Worm (Caenorhabditis elegans): ENCODE results near the gene twk-5.

Gene twk-5

ce11 chrII:11497365-11497764 lies 12.3 kb upstream of the twk-5 start, which contains the start of gene B0334.5:
B0334.5 (plus strand) TSS chrII:11497665.
- TF ChIP-seq fos-1 (tag; optimal IDR thresholded peaks at IDR 0.05), result no peak
- TF ChIP-seq unc-62 (GFP tag; optimal IDR thresholded peaks at IDR 0.05 in 1 of 2), result peak in 1 of 2 experiments; percentile 81
- no peak for TF ChIP-seq unc-62 (tag; optimal IDR thresholded peaks at IDR 0.05)

- TF ChIP-seq lsy-2 (tag; optimal IDR thresholded peaks at IDR 0.05) (peak in 1 of 2 experiments; percentile 15), daf-16 (GFP tag; optimal IDR thresholded peaks at IDR 0.05) (peak in 1 of 2 experiments; percentile 43), daf-16 (tag; optimal IDR thresholded peaks at IDR 0.05) (no peak), ctbp-1 (GFP tag; IDR thresholded peaks at IDR 0.05) (no peak), nhr-76 (tag; optimal IDR thresholded peaks at IDR 0.05) (no peak), ama-1 (optimal IDR thresholded peaks at IDR 0.05) (no peak), T20F7.1 (GFP tag; optimal IDR thresholded peaks at IDR 0.05) (no peak), ceh-82 (tag; optimal IDR thresholded peaks at IDR 0.05) (no peak), mes-2 (tag; optimal IDR thresholded peaks at IDR 0.05; ENCODE audit: poor library complexity, severe bottlenecking) (peak; percentile 29)
These were observed 11.7 kb upstream of the twk-5 start, which contains the start of gene emc-5 for ce11 chrII:11496767-11497166. emc-5 (plus strand) TSS chrII:11496780.

- TF ChIP-seq nhr-11 (tag; optimal IDR thresholded peaks at IDR 0.05) (no peak), egl-43 (GFP tag; IDR thresholded peaks at IDR 0.05) (no peak), ceh-62 (tag; optimal IDR thresholded peaks at IDR 0.05) (no peak), duxl-1 (tag; optimal IDR thresholded peaks at IDR 0.05; ENCODE audit: poor library complexity) (no peak), ceh-32 (tag; optimal IDR thresholded peaks at IDR 0.05; ENCODE audit: poor library complexity) (no peak), daf-8 (GFP tag; IDR thresholded peaks at IDR 0.05) (no peak), tra-1 (GFP tag; IDR thresholded peaks at IDR 0.05) (no peak)
These were observed 10.7 kb upstream of the twk-5 start for ce11 chrII:11495806-11496205.

ce11 chrII:11495307-11495706 lies 10.2 kb upstream of the twk-5 start, which contains the start of the genes ooc-3 and B0334.4:
ooc-3 (minus strand) TSS chrII:11495321.
B0334.4 (plus strand) TSS chrII:11495692.
- TF ChIP-seq hif-1 (tag; optimal IDR thresholded peaks at IDR 0.05) (no peak), nhr-41 (GFP tag; IDR thresholded peaks at IDR 0.05) (no peak), dpl-1 (GFP tag; optimal IDR thresholded peaks at IDR 0.05) (peak; percentile 42), daf-16 (GFP tag; optimal IDR thresholded peaks at IDR 0.05) (no peak), daf-16 (tag; optimal IDR thresholded peaks at IDR 0.05) (peak; percentile 64), daf-19 (GFP tag; conservative IDR thresholded peaks at IDR 0.05) (no peak), nhr-10 (tag; optimal IDR thresholded peaks at IDR 0.05) (no peak), ztf-7 (tag; optimal IDR thresholded peaks at IDR 0.05) (no peak), zfp-3 (GFP tag; conservative IDR thresholded peaks at IDR 0.05) (no peak), cey-2 (tag; optimal IDR thresholded peaks at IDR 0.05; ENCODE audit: borderline replicate concordance, insufficient read depth) (no peak), pha-4 (GFP tag; IDR thresholded peaks at IDR 0.05) (no peak), pha-4 (tag; optimal IDR thresholded peaks at IDR 0.05) (no peak), Y75B8A.6 (GFP tag; IDR thresholded peaks at IDR 0.05) (no peak), lsy-2 (tag; optimal IDR thresholded peaks at IDR 0.05) (peak in 1 of 2 experiments; percentile 94), saeg-2 (GFP tag; IDR thresholded peaks at IDR 0.05) (no peak), Y5F2A.4 (GFP tag; optimal IDR thresholded peaks at IDR 0.05) (no peak), mes-2 (tag; optimal IDR thresholded peaks at IDR 0.05; ENCODE audit: poor library complexity, severe bottlenecking) (peak; percentile 26), gei-8 (GFP tag; optimal IDR thresholded peaks at IDR 0.05) (no peak), dmd-6 (GFP tag; IDR thresholded peaks at IDR 0.05) (no peak), hlh-30 (tag; optimal IDR thresholded peaks at IDR 0.05; ENCODE audit: insufficient read depth) (peak; percentile 7), nhr-76 (tag; optimal IDR thresholded peaks at IDR 0.05) (no peak)
